Fruit fly (Drosophila melanogaster) whole organism, embryonic: ENCODE measurements around the gene CG2182.

ENCODE experiments used
- ATbp ChIP-seq: fragments of 200-800 bp; sonication (Bioruptor generic); optimal IDR thresholded peaks from 2 replicates; lab custom pipeline; 2017; ENCODE audit warnings: missing biosample characterization, mild to moderate bottlenecking, missing genetic modification characterization, missing genetic modification reagents
- C15 ChIP-seq: fragments of 200-800 bp; sonication (Bioruptor generic); IDR thresholded peaks from 3 replicates; pipeline ENCODE4 v1.3.6; 2022; ENCODE audit warnings: missing biosample characterization, missing genetic modification characterization
- CG10267 ChIP-seq: fragments of 200-800 bp; sonication (Bioruptor generic); optimal IDR thresholded peaks from 2 replicates; lab custom pipeline; 2018; ENCODE audit warnings: missing biosample characterization, mild to moderate bottlenecking, missing genetic modification characterization, moderate library complexity
- CG11085 ChIP-seq: fragments of 200-800 bp; sonication (Bioruptor generic); IDR thresholded peaks from 2 replicates; pipeline ENCODE4 v1.3.6; 2022; ENCODE audit warnings: missing biosample characterization, missing genetic modification characterization
- CG11560 ChIP-seq: fragments of 200-800 bp; sonication (Bioruptor generic); IDR thresholded peaks from 3 replicates; pipeline ENCODE4 v1.3.6; 2022; ENCODE audit warnings: missing biosample characterization, missing genetic modification characterization
- CG12104 ChIP-seq: fragments of 200-800 bp; sonication (Bioruptor generic); optimal IDR thresholded peaks from 3 replicates; lab custom pipeline; 2016; ENCODE audit warnings: missing biosample characterization, missing genetic modification characterization
- CG12659 ChIP-seq: fragments of 200-800 bp; sonication (Bioruptor generic); optimal IDR thresholded peaks from 3 replicates; lab custom pipeline; 2017; ENCODE audit warnings: mild to moderate bottlenecking, missing biosample characterization, missing genetic modification reagents, missing genetic modification characterization
- CG16815 ChIP-seq: fragments of 200-800 bp; sonication (Bioruptor generic); optimal IDR thresholded peaks from 3 replicates; lab custom pipeline; 2017; ENCODE audit warnings: missing biosample characterization, mild to moderate bottlenecking, missing genetic modification characterization
- CG17385 ChIP-seq: fragments of 200-800 bp; sonication (Bioruptor generic); optimal IDR thresholded peaks from 3 replicates; lab custom pipeline; 2018; ENCODE audit warnings: missing biosample characterization, mild to moderate bottlenecking, missing genetic modification characterization
- CG2875 ChIP-seq: fragments of 200-800 bp; sonication (Bioruptor generic); optimal IDR thresholded peaks from 2 replicates; lab custom pipeline; 2017; ENCODE audit warnings: missing biosample characterization, mild to moderate bottlenecking, missing genetic modification characterization, missing genetic modification reagents
- CG2889 ChIP-seq: fragments of 200-800 bp; sonication (Bioruptor generic); IDR thresholded peaks from 3 replicates; pipeline ENCODE4 v1.3.6; 2022; ENCODE audit warnings: missing biosample characterization, missing genetic modification characterization
- CG31441 ChIP-seq: fragments of 200-800 bp; sonication (Bioruptor generic); IDR thresholded peaks from 2 replicates; pipeline ENCODE4 v1.3.6; 2022; ENCODE audit warnings: missing biosample characterization, missing genetic modification characterization
- CG32772 ChIP-seq: fragments of 200-800 bp; sonication (Bioruptor generic); IDR thresholded peaks from 2 replicates; pipeline ENCODE4 v1.3.6; 2022; ENCODE audit warnings: missing biosample characterization, missing genetic modification characterization
- CG3838 ChIP-seq: fragments of 200-800 bp; sonication (Bioruptor generic); optimal IDR thresholded peaks from 3 replicates; lab custom pipeline; 2016; ENCODE audit warnings: missing biosample characterization, missing genetic modification characterization
- CG4854 ChIP-seq: fragments of 200-800 bp; sonication (Bioruptor generic); optimal IDR thresholded peaks from 2 replicates; lab custom pipeline; 2016; ENCODE audit warnings: missing biosample characterization, missing genetic modification characterization, inconsistent platforms
- CG6654 ChIP-seq: fragments of 200-800 bp; sonication (Bioruptor generic); optimal IDR thresholded peaks from 2 replicates; lab custom pipeline; 2017; ENCODE audit warnings: missing biosample characterization, mild to moderate bottlenecking, missing genetic modification characterization
- CG9609 ChIP-seq: fragments of 200-800 bp; sonication (Bioruptor generic); optimal IDR thresholded peaks from 3 replicates; lab custom pipeline; 2016; ENCODE audit warnings: missing biosample characterization, missing genetic modification characterization
- CG9817 ChIP-seq: fragments of 200-800 bp; sonication (Bioruptor generic); optimal IDR thresholded peaks from 2 replicates; lab custom pipeline; 2018; ENCODE audit warnings: missing biosample characterization, mild to moderate bottlenecking, missing genetic modification characterization, moderate library complexity
- Elba2 ChIP-seq: fragments of 200-800 bp; sonication (Bioruptor generic); optimal IDR thresholded peaks from 3 replicates; lab custom pipeline; 2016; ENCODE audit warnings: missing biosample characterization, missing genetic modification characterization
- Hmx ChIP-seq: fragments of 200-800 bp; sonication (Bioruptor generic); optimal IDR thresholded peaks from 2 replicates; lab custom pipeline; 2016; ENCODE audit warnings: missing biosample characterization, missing genetic modification characterization
- NfI ChIP-seq: fragments of 200-800 bp; sonication (Bioruptor generic); optimal IDR thresholded peaks from 3 replicates; lab custom pipeline; 2018; ENCODE audit warnings: missing biosample characterization, mild to moderate bottlenecking, missing genetic modification characterization, moderate library complexity
- TFAM ChIP-seq: fragments of 200-800 bp; sonication (Bioruptor generic); optimal IDR thresholded peaks from 2 replicates; lab custom pipeline; 2017; ENCODE audit warnings: missing biosample characterization, missing genetic modification characterization, inconsistent platforms
- Xbp1 ChIP-seq: fragments of 200-800 bp; sonication (Bioruptor generic); optimal IDR thresholded peaks from 3 replicates; lab custom pipeline; 2016; ENCODE audit warnings: missing biosample characterization, mild to moderate bottlenecking, missing genetic modification characterization
- ab ChIP-seq: fragments of 200-800 bp; sonication (Bioruptor generic); optimal IDR thresholded peaks from 2 replicates; lab custom pipeline; 2016; ENCODE audit warnings: missing biosample characterization, missing genetic modification characterization
- abd-A ChIP-seq: fragments of 200-800 bp; sonication (Bioruptor generic); optimal IDR thresholded peaks from 3 replicates; lab custom pipeline; 2019; ENCODE audit warnings: missing biosample characterization, mild to moderate bottlenecking, missing genetic modification characterization, moderate library complexity
- bab2 ChIP-seq: fragments of 200-800 bp; sonication (Bioruptor generic); optimal IDR thresholded peaks from 2 replicates; lab custom pipeline; 2016; ENCODE audit warnings: missing biosample characterization, missing genetic modification characterization
- chif ChIP-seq, 2 experiments: fragments of 200-800 bp; sonication (Bioruptor generic); optimal IDR thresholded peaks; 3 replicates each; lab custom pipeline; 2016; ENCODE audit warnings: missing biosample characterization in 2 of 2, missing genetic modification characterization in 2 of 2
- corto ChIP-seq: fragments of 200-800 bp; sonication (Bioruptor generic); optimal IDR thresholded peaks from 2 replicates; lab custom pipeline; 2016; ENCODE audit warnings: missing biosample characterization, mild to moderate bottlenecking, missing genetic modification characterization, moderate library complexity
- crc ChIP-seq: fragments of 200-800 bp; sonication (Bioruptor generic); optimal IDR thresholded peaks from 2 replicates; lab custom pipeline; 2016; ENCODE audit warnings: missing biosample characterization, missing genetic modification characterization
- dm ChIP-seq: fragments of 200-800 bp; sonication (Bioruptor generic); optimal IDR thresholded peaks from 3 replicates; lab custom pipeline; 2016; ENCODE audit warnings: missing biosample characterization, missing genetic modification characterization
- gce ChIP-seq: fragments of 200-800 bp; sonication (Bioruptor generic); IDR thresholded peaks from 3 replicates; pipeline ENCODE4 v1.3.6; 2022; ENCODE audit warnings: missing biosample characterization, missing genetic modification characterization
- gem ChIP-seq: fragments of 200-800 bp; sonication (Bioruptor generic); optimal IDR thresholded peaks from 2 replicates; lab custom pipeline; 2019; ENCODE audit warnings: missing biosample characterization, mild to moderate bottlenecking, missing genetic modification characterization, moderate library complexity
- gfzf ChIP-seq: fragments of 200-800 bp; sonication (Bioruptor generic); optimal IDR thresholded peaks from 2 replicates; lab custom pipeline; 2016; ENCODE audit warnings: missing biosample characterization, mild to moderate bottlenecking, missing genetic modification characterization, moderate library complexity
- grau ChIP-seq: fragments of 200-800 bp; optimal IDR thresholded peaks from 3 replicates; lab custom pipeline; 2019; ENCODE audit warnings: missing biosample characterization, mild to moderate bottlenecking, missing genetic modification characterization, moderate library complexity
- h ChIP-seq: fragments of >200 bp; optimal IDR thresholded peaks from 2 replicates; lab custom pipeline; 2017
- her ChIP-seq: fragments of 200-800 bp; sonication (Bioruptor generic); optimal IDR thresholded peaks from 2 replicates; lab custom pipeline; 2016; ENCODE audit warnings: missing biosample characterization, missing genetic modification characterization
- hkb ChIP-seq, 2 experiments: fragments of 200-800 bp in 1 of 2; fragments of >200 bp in 1 of 2; sonication (Bioruptor generic) in 1 of 2; IDR thresholded peaks in 1 of 2; optimal IDR thresholded peaks in 1 of 2; 2 replicates each; pipeline versions ENCODE4 v1.3.6 to Lab custom; 2017 to 2022; ENCODE audit warnings: missing biosample characterization in 1 of 2, missing genetic modification characterization in 1 of 2
- hth ChIP-seq: fragments of >200 bp; optimal IDR thresholded peaks from 2 replicates; lab custom pipeline; 2017; ENCODE audit warnings: inconsistent platforms
- inv ChIP-seq: fragments of 200-800 bp; sonication (Bioruptor generic); IDR thresholded peaks from 2 replicates; pipeline ENCODE4 v1.3.6; 2022; ENCODE audit warnings: missing biosample characterization, missing genetic modification characterization; ENCODE audit not compliant: partially characterized antibody
- lmd ChIP-seq: fragments of 200-800 bp; sonication (Bioruptor generic); IDR thresholded peaks from 2 replicates; pipeline ENCODE4 v1.3.6; 2022; ENCODE audit warnings: missing biosample characterization, missing genetic modification characterization
- lola ChIP-seq, 3 experiments: fragments of >200 bp in 2 of 3; fragments of 200-800 bp in 1 of 3; sonication (Bioruptor generic) in 1 of 3; optimal IDR thresholded peaks; 2 replicates each; lab custom pipeline; 2017 to 2019; ENCODE audit warnings: missing biosample characterization in 3 of 3, missing genetic modification characterization in 3 of 3, mild to moderate bottlenecking in 1 of 3, moderate library complexity in 1 of 3
- nmo ChIP-seq: fragments of 200-800 bp; sonication (Bioruptor generic); optimal IDR thresholded peaks from 2 replicates; lab custom pipeline; 2018; ENCODE audit warnings: missing biosample characterization, mild to moderate bottlenecking, missing genetic modification characterization, moderate library complexity
- oc ChIP-seq: fragments of 200-800 bp; sonication (Bioruptor generic); optimal IDR thresholded peaks from 2 replicates; lab custom pipeline; 2018; ENCODE audit warnings: missing biosample characterization, mild to moderate bottlenecking, missing genetic modification characterization, moderate library complexity
- onecut ChIP-seq: fragments of 200-800 bp; sonication (Bioruptor generic); IDR thresholded peaks from 2 replicates; pipeline ENCODE4 v1.3.6; 2022; ENCODE audit warnings: missing biosample characterization, missing genetic modification characterization
- peb ChIP-seq: fragments of 200-800 bp; sonication (Bioruptor generic); IDR thresholded peaks from 2 replicates; pipeline ENCODE4 v1.3.6; 2022; ENCODE audit warnings: missing biosample characterization, missing genetic modification characterization
- pfk ChIP-seq: fragments of 200-800 bp; sonication (Bioruptor generic); optimal IDR thresholded peaks from 2 replicates; lab custom pipeline; 2018; ENCODE audit warnings: missing biosample characterization, mild to moderate bottlenecking, missing genetic modification characterization, moderate library complexity
- tll ChIP-seq, 2 experiments: fragments of 200-800 bp in 1 of 2; fragments of >200 bp in 1 of 2; sonication (Bioruptor generic) in 1 of 2; optimal IDR thresholded peaks; 2 replicates each; lab custom pipeline; 2017 to 2019; ENCODE audit warnings: missing biosample characterization in 2 of 2, missing genetic modification characterization in 2 of 2, mild to moderate bottlenecking in 1 of 2, moderate library complexity in 1 of 2
- wek ChIP-seq: fragments of 200-800 bp; sonication (Bioruptor generic); optimal IDR thresholded peaks from 3 replicates; lab custom pipeline; 2018; ENCODE audit warnings: missing biosample characterization, mild to moderate bottlenecking, missing genetic modification characterization, moderate library complexity

Gene CG2182

DNA sequence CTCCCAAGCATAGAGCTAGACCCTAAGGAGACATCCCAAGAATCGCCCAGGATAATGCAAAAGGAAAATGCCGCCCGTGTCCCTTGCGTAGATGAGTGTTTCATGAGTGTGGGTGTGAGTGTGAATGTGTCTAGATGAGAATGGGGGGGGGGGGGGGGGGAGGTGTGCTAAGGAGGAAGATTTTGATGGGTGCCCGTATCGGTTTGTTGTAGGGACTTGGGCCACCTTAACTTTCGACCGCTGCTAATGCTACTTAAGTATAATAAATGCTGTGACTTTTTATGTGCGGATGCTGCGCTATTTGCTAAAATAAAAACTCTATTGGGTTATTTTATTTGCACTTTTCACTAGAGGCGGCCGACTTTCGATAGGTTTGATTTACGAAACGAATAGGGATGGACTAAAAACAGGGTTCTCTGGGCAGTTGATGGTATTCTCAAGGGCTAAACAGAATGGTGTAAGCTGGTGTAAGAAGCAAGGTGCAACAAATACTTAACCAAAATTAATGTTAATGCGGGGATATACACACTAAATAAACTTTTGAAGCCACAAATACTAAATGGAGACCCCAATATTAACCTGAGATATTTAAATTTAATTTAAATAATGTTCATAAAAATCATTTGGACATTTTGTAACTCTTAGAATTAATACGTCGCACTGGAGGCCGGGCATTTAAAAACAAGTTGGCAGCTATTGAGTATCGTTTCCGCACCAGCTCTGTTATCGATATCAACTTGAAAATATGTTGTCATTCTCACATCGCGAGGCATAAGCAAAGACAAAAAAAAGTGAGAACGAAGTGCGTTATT, 9.4 kb upstream of the CG2182 start, which contains the start of the genes Xe7 and Atg17 (continued):
- TF ChIP-seq pfk (GFP tag; lab: Kevin White, UChicago) (peak; percentile 43), corto (GFP tag; lab: Kevin White, UChicago) (peak; percentile 64), lola (GFP tag; optimal IDR thresholded peaks at IDR 0.05; lab: Kevin White, UChicago) (peak in 1 of 3 experiments; percentile 89), NfI (GFP tag; lab: Kevin White, UChicago) (peak; percentile 95), Xbp1 (peak; percentile 95), onecut (peak; percentile 56; the same call in 1 of the 2 replicates), h (no peak), CG3838 (GFP tag; lab: Kevin White, UChicago) (peak; percentile 66), CG32772 (GFP tag; lab: Robert Waterston, UW) (peak; percentile 91), dm (GFP tag; lab: Kevin White, UChicago) (peak; percentile 77), lmd (GFP tag; lab: Robert Waterston, UW) (peak; percentile 95), TFAM (GFP tag; lab: Kevin White, UChicago) (peak; percentile 16), C15 (GFP tag; lab: Robert Waterston, UW) (peak; percentile 67; the same call in 1 of the 3 replicates), inv (peak; percentile 49; the same call in 1 of the 2 replicates), CG12104 (GFP tag; lab: Kevin White, UChicago) (peak; percentile 92), gem (peak; percentile 96), gfzf (GFP tag; lab: Kevin White, UChicago) (peak; percentile 24), ATbp (peak; percentile 59), peb (GFP tag; lab: Robert Waterston, UW) (peak; percentile 73), CG4854 (peak; percentile 77), CG11560 (tag; lab: Robert Waterston, UW) (peak; percentile 89), nmo (GFP tag; lab: Kevin White, UChicago) (peak; percentile 95), gce (GFP tag; lab: Robert Waterston, UW) (peak; percentile 54; the same call in 1 of the 3 replicates), CG9609 (GFP tag; lab: Kevin White, UChicago) (peak; percentile 89), abd-A (tag; lab: Kevin White, UChicago) (no peak), oc (tag; lab: Kevin White, UChicago) (no peak), wek (GFP tag; lab: Kevin White, UChicago) (peak; percentile 70), Elba2 (GFP tag; lab: Kevin White, UChicago) (peak; percentile 66), bab2 (peak; percentile 92), CG2889 (GFP tag; lab: Robert Waterston, UW) (peak; percentile 91), CG2875 (GFP tag; lab: Kevin White, UChicago) (peak; percentile 46), CG16815 (peak; percentile 94), her (GFP tag; lab: Kevin White, UChicago) (peak; percentile 62), CG12659 (GFP tag; lab: Kevin White, UChicago) (peak; percentile 94), hth (no peak), grau (tag; lab: Kevin White, UChicago) (peak; percentile 93), CG6654 (GFP tag; lab: Kevin White, UChicago) (peak; percentile 72), crc (GFP tag; lab: Kevin White, UChicago) (peak; percentile 56), chif (GFP tag; optimal IDR thresholded peaks at IDR 0.05; lab: Kevin White, UChicago) (peak; percentile 79 to 90), CG31441 (GFP tag; lab: Robert Waterston, UW) (peak; percentile 93), hkb (optimal IDR thresholded peaks at IDR 0.05; lab: Kevin White, UChicago) (peak; percentile 76), hkb (GFP tag; IDR thresholded peaks at IDR 0.05; lab: Robert Waterston, UW) (peak; percentile 74), tll (GFP tag; optimal IDR thresholded peaks at IDR 0.05; lab: Kevin White, UChicago) (peak; percentile 48), CG10267 (tag; lab: Kevin White, UChicago) (peak; percentile 87), CG17385 (GFP tag; lab: Kevin White, UChicago) (peak; percentile 72), Hmx (GFP tag; lab: Kevin White, UChicago) (peak; percentile 79), CG11085 (GFP tag; lab: Robert Waterston, UW) (peak; percentile 90), CG9817 (tag; lab: Kevin White, UChicago) (peak; percentile 98), ab (GFP tag; lab: Kevin White, UChicago) (peak; percentile 71)
